Fruit fly (Drosophila melanogaster) whole organism, embryonic: ENCODE measurements around the gene CG9737.
A peak's percentile ranks its signal among the peaks of the same experiment; 100 is the strongest.

Experiments
- Atf6 ChIP-seq: fragments of 200-800 bp; sonication (Bioruptor generic); IDR thresholded peaks from 2 replicates; pipeline ENCODE4 v1.3.6; 2022; ENCODE audit warnings: missing biosample characterization, missing genetic modification characterization
- BEAF-32 ChIP-seq: fragments of 200-800 bp; sonication (Bioruptor generic); optimal IDR thresholded peaks from 3 replicates; lab custom pipeline; 2017; ENCODE audit warnings: missing biosample characterization, missing genetic modification characterization, mild to moderate bottlenecking, moderate library complexity, missing genetic modification reagents
- CG10321 ChIP-seq: fragments of 200-800 bp; sonication (Bioruptor generic); IDR thresholded peaks from 2 replicates; pipeline ENCODE4 v1.3.6; 2022; ENCODE audit warnings: missing biosample characterization, missing genetic modification characterization
- CG11504 ChIP-seq: fragments of 200-800 bp; sonication (Bioruptor generic); optimal IDR thresholded peaks from 3 replicates; lab custom pipeline; 2019; ENCODE audit warnings: missing biosample characterization, mild to moderate bottlenecking, missing genetic modification characterization, moderate library complexity
- CG11695 ChIP-seq: fragments of 200-800 bp; sonication (Bioruptor generic); IDR thresholded peaks from 3 replicates; pipeline ENCODE4 v1.3.6; 2022; ENCODE audit warnings: missing biosample characterization, missing genetic modification characterization
- CG11696 ChIP-seq: fragments of 200-800 bp; sonication (Bioruptor generic); IDR thresholded peaks from 2 replicates; pipeline ENCODE4 v1.3.6; 2022; ENCODE audit warnings: missing biosample characterization, missing genetic modification characterization
- CG11723 ChIP-seq: fragments of 200-800 bp; sonication (Bioruptor generic); optimal IDR thresholded peaks from 2 replicates; lab custom pipeline; 2017; ENCODE audit warnings: missing biosample characterization, mild to moderate bottlenecking, missing genetic modification characterization
- CG13624 ChIP-seq: fragments of 200-800 bp; sonication (Bioruptor generic); optimal IDR thresholded peaks from 2 replicates; lab custom pipeline; 2016; ENCODE audit warnings: missing biosample characterization, missing genetic modification characterization
- CG15011 ChIP-seq: fragments of 200-800 bp; sonication (Bioruptor generic); optimal IDR thresholded peaks from 3 replicates; lab custom pipeline; 2018; ENCODE audit warnings: missing biosample characterization, mild to moderate bottlenecking, missing genetic modification characterization
- CG15269 ChIP-seq: fragments of 200-800 bp; sonication (Bioruptor generic); optimal IDR thresholded peaks from 2 replicates; lab custom pipeline; 2018; ENCODE audit warnings: missing biosample characterization, mild to moderate bottlenecking, missing genetic modification characterization, moderate library complexity
- CG15696 ChIP-seq: fragments of 200-800 bp; sonication (Bioruptor generic); optimal IDR thresholded peaks from 2 replicates; lab custom pipeline; 2019; ENCODE audit warnings: missing biosample characterization, mild to moderate bottlenecking, missing genetic modification characterization, moderate library complexity
- CG1603 ChIP-seq: fragments of 200-800 bp; sonication (Bioruptor generic); optimal IDR thresholded peaks from 2 replicates; lab custom pipeline; 2019; ENCODE audit warnings: missing biosample characterization, mild to moderate bottlenecking, missing genetic modification characterization, moderate library complexity
- CG16779 ChIP-seq: fragments of 200-800 bp; sonication (Bioruptor generic); IDR thresholded peaks from 2 replicates; pipeline ENCODE4 v1.3.6; 2022; ENCODE audit warnings: missing biosample characterization, missing genetic modification characterization
- CG3281 ChIP-seq: fragments of 200-800 bp; sonication (Bioruptor generic); optimal IDR thresholded peaks from 3 replicates; lab custom pipeline; 2017; ENCODE audit warnings: missing biosample characterization, mild to moderate bottlenecking, missing genetic modification characterization
- CG34376 ChIP-seq: fragments of 200-800 bp; sonication (Bioruptor generic); optimal IDR thresholded peaks from 2 replicates; lab custom pipeline; 2018; ENCODE audit warnings: missing biosample characterization, mild to moderate bottlenecking, missing genetic modification characterization
- CG4360 ChIP-seq: fragments of 200-800 bp; sonication (Bioruptor generic); IDR thresholded peaks from 2 replicates; pipeline ENCODE4 v1.3.6; 2022; ENCODE audit warnings: missing biosample characterization, missing genetic modification characterization
- CG5953 ChIP-seq: fragments of 200-800 bp; sonication (Bioruptor generic); IDR thresholded peaks from 2 replicates; pipeline ENCODE4 v1.3.6; 2022; ENCODE audit warnings: missing biosample characterization, missing genetic modification characterization
- CG6654 ChIP-seq: fragments of 200-800 bp; sonication (Bioruptor generic); optimal IDR thresholded peaks from 2 replicates; lab custom pipeline; 2017; ENCODE audit warnings: missing biosample characterization, mild to moderate bottlenecking, missing genetic modification characterization
- CG8944 ChIP-seq: fragments of 200-800 bp; sonication (Bioruptor generic); optimal IDR thresholded peaks from 3 replicates; lab custom pipeline; 2016; ENCODE audit warnings: missing biosample characterization, missing genetic modification characterization
- CG9437 ChIP-seq: fragments of 200-800 bp; sonication (Bioruptor generic); optimal IDR thresholded peaks from 2 replicates; lab custom pipeline; 2018; ENCODE audit warnings: missing biosample characterization, mild to moderate bottlenecking, missing genetic modification characterization
- CoRest ChIP-seq: fragments of 200-800 bp; sonication (Bioruptor generic); optimal IDR thresholded peaks from 3 replicates; lab custom pipeline; 2018; ENCODE audit warnings: missing biosample characterization, mild to moderate bottlenecking, missing genetic modification characterization, moderate library complexity
- D ChIP-seq, 2 experiments: fragments of 200-800 bp in 1 of 2; fragments of >200 bp in 1 of 2; sonication (Bioruptor generic) in 1 of 2; optimal IDR thresholded peaks; 2 replicates in 1 of 2; 3 replicates in 1 of 2; lab custom pipeline; 2017; ENCODE audit warnings: mild to moderate bottlenecking in 1 of 2, missing biosample characterization in 1 of 2, missing genetic modification characterization in 1 of 2, missing genetic modification reagents in 1 of 2
- Doc3 ChIP-seq: fragments of 200-800 bp; sonication (Bioruptor generic); IDR thresholded peaks from 3 replicates; pipeline ENCODE4 v1.3.6; 2022; ENCODE audit warnings: missing biosample characterization, missing genetic modification characterization; ENCODE audit not compliant: partially characterized antibody
- Dp ChIP-seq: fragments of 200-800 bp; sonication (Bioruptor generic); optimal IDR thresholded peaks from 2 replicates; lab custom pipeline; 2018; ENCODE audit warnings: missing biosample characterization, mild to moderate bottlenecking, missing genetic modification characterization, moderate library complexity
- Dref ChIP-seq: fragments of 200-800 bp; sonication (Bioruptor generic); IDR thresholded peaks from 2 replicates; pipeline ENCODE4 v1.3.6; 2022; ENCODE audit warnings: missing biosample characterization, missing genetic modification characterization
- Ets97D ChIP-seq: fragments of 200-800 bp; sonication (Bioruptor generic); optimal IDR thresholded peaks from 3 replicates; lab custom pipeline; 2016; ENCODE audit warnings: missing biosample characterization, missing genetic modification characterization
- Gug ChIP-seq: fragments of 200-800 bp; sonication (Bioruptor generic); IDR thresholded peaks from 4 replicates; pipeline ENCODE4 v1.3.6; 2022; ENCODE audit warnings: missing biosample characterization, missing genetic modification characterization
- HLH4C ChIP-seq: fragments of 200-800 bp; sonication (Bioruptor generic); IDR thresholded peaks from 3 replicates; pipeline ENCODE4 v1.3.6; 2022; ENCODE audit warnings: missing biosample characterization, missing genetic modification characterization; ENCODE audit not compliant: partially characterized antibody
- HmgZ ChIP-seq: fragments of 200-800 bp; sonication (Bioruptor generic); optimal IDR thresholded peaks from 2 replicates; lab custom pipeline; 2018; ENCODE audit warnings: missing biosample characterization, mild to moderate bottlenecking, missing genetic modification characterization
- Kr ChIP-seq: fragments of 200-800 bp; sonication (Bioruptor generic); optimal IDR thresholded peaks from 2 replicates; lab custom pipeline; 2017; ENCODE audit warnings: missing biosample characterization, mild to moderate bottlenecking, missing genetic modification characterization
- Med ChIP-seq: fragments of 200-800 bp; sonication (Bioruptor generic); peaks from one replicate; lab custom pipeline; 2016; ENCODE audit warnings: missing biosample characterization, missing genetic modification characterization, mild to moderate bottlenecking, inconsistent platforms, moderate library complexity
- Oaz ChIP-seq: fragments of 200-800 bp; sonication (Bioruptor generic); IDR thresholded peaks from 2 replicates; pipeline ENCODE4 v1.3.6; 2022; ENCODE audit warnings: missing biosample characterization, missing genetic modification characterization
- Sox102F ChIP-seq: fragments of 200-800 bp; sonication (Bioruptor generic); optimal IDR thresholded peaks from 2 replicates; lab custom pipeline; 2018; ENCODE audit warnings: missing biosample characterization, mild to moderate bottlenecking, missing genetic modification characterization, moderate library complexity
- ab ChIP-seq: fragments of 200-800 bp; sonication (Bioruptor generic); optimal IDR thresholded peaks from 2 replicates; lab custom pipeline; 2016; ENCODE audit warnings: missing biosample characterization, missing genetic modification characterization
- ac ChIP-seq: fragments of 200-800 bp; sonication (Bioruptor generic); optimal IDR thresholded peaks from 3 replicates; lab custom pipeline; 2017; ENCODE audit warnings: missing biosample characterization, mild to moderate bottlenecking, missing genetic modification characterization
- bab2 ChIP-seq: fragments of 200-800 bp; sonication (Bioruptor generic); optimal IDR thresholded peaks from 2 replicates; lab custom pipeline; 2016; ENCODE audit warnings: missing biosample characterization, missing genetic modification characterization
- btn ChIP-seq: fragments of 200-800 bp; sonication (Bioruptor generic); optimal IDR thresholded peaks from 2 replicates; lab custom pipeline; 2016; ENCODE audit warnings: missing biosample characterization, missing genetic modification characterization
- cad ChIP-seq: fragments of >200 bp; optimal IDR thresholded peaks from 2 replicates; lab custom pipeline; 2017; ENCODE audit warnings: missing biosample characterization, missing genetic modification characterization
- corto ChIP-seq: fragments of 200-800 bp; sonication (Bioruptor generic); optimal IDR thresholded peaks from 2 replicates; lab custom pipeline; 2016; ENCODE audit warnings: missing biosample characterization, mild to moderate bottlenecking, missing genetic modification characterization, moderate library complexity
- croc ChIP-seq: fragments of 200-800 bp; sonication (Bioruptor generic); conservative IDR thresholded peaks from 3 replicates; pipeline ENCODE4 v1.3.6; 2022; ENCODE audit warnings: missing biosample characterization, missing genetic modification characterization
- dpn ChIP-seq, 2 experiments: fragments of 200-800 bp; sonication (Bioruptor generic); optimal IDR thresholded peaks; 3 replicates each; lab custom pipeline; 2016; ENCODE audit warnings: missing biosample characterization in 2 of 2, missing genetic modification characterization in 2 of 2
- eyg ChIP-seq: fragments of 200-800 bp; sonication (Bioruptor generic); optimal IDR thresholded peaks from 3 replicates; lab custom pipeline; 2016; ENCODE audit warnings: missing biosample characterization, missing genetic modification characterization
- grn ChIP-seq: fragments of 200-800 bp; sonication (Bioruptor generic); optimal IDR thresholded peaks from 3 replicates; lab custom pipeline; 2017; ENCODE audit warnings: missing biosample characterization, missing genetic modification characterization
- hb ChIP-seq: fragments of 200-800 bp; sonication (Bioruptor generic); IDR thresholded peaks from 3 replicates; pipeline ENCODE4 v1.3.6; 2022; ENCODE audit warnings: missing biosample characterization, missing genetic modification characterization; ENCODE audit not compliant: partially characterized antibody
- inv ChIP-seq: fragments of 200-800 bp; sonication (Bioruptor generic); IDR thresholded peaks from 2 replicates; pipeline ENCODE4 v1.3.6; 2022; ENCODE audit warnings: missing biosample characterization, missing genetic modification characterization; ENCODE audit not compliant: partially characterized antibody
- lilli ChIP-seq: fragments of 200-800 bp; sonication (Bioruptor generic); optimal IDR thresholded peaks from 3 replicates; lab custom pipeline; 2016; ENCODE audit warnings: missing biosample characterization, missing genetic modification characterization
- maf-S ChIP-seq: fragments of 200-800 bp; sonication (Bioruptor generic); optimal IDR thresholded peaks from 2 replicates; lab custom pipeline; 2016; ENCODE audit warnings: missing biosample characterization, missing genetic modification characterization
- sima ChIP-seq: fragments of 200-800 bp; sonication (Bioruptor generic); optimal IDR thresholded peaks from 2 replicates; lab custom pipeline; 2016; ENCODE audit warnings: missing biosample characterization, missing genetic modification characterization
- sr ChIP-seq: fragments of 200-800 bp; sonication (Bioruptor generic); IDR thresholded peaks from 3 replicates; pipeline ENCODE4 v1.3.6; 2022; ENCODE audit warnings: missing biosample characterization, missing genetic modification characterization
- zf30C ChIP-seq: fragments of 200-800 bp; sonication (Bioruptor generic); optimal IDR thresholded peaks from 3 replicates; lab custom pipeline; 2018; ENCODE audit warnings: missing biosample characterization, mild to moderate bottlenecking, missing genetic modification characterization

The CG9737 gene

dm6 chr3R:30204004-30204603 lies 39.0 kb downstream of the CG9737 start (continued):
- TF ChIP-seq ac (GFP tag; lab: Kevin White, UChicago), result no peak
- peak; percentile 18 for TF ChIP-seq CG34376 (GFP tag; lab: Kevin White, UChicago)
- no peak for TF ChIP-seq Sox102F
- TF ChIP-seq eyg, result no peak
- no peak for TF ChIP-seq hb (GFP tag; lab: Robert Waterston, UW)
- no peak for TF ChIP-seq Dref
- TF ChIP-seq grn (GFP tag; lab: Kevin White, UChicago), result peak; percentile 94
- no peak for TF ChIP-seq sr (GFP tag; lab: Robert Waterston, UW)
- TF ChIP-seq HmgZ (tag; lab: Kevin White, UChicago), result peak; percentile 16
- no peak for TF ChIP-seq cad
- TF ChIP-seq CG15696 (tag; lab: Kevin White, UChicago), result no peak
- 0 out of 3 replicates have a peak, but pooled peaks have one; percentile 8 for TF ChIP-seq HLH4C (GFP tag; lab: Robert Waterston, UW)
- no peak for TF ChIP-seq corto (GFP tag; lab: Kevin White, UChicago)
- no peak for TF ChIP-seq CG8944 (GFP tag; lab: Kevin White, UChicago)
- TF ChIP-seq CG4360, result 0 out of 2 replicates have a peak, but pooled peaks have one; percentile 7
- TF ChIP-seq inv (GFP tag; lab: Robert Waterston, UW), result no peak
- TF ChIP-seq Oaz, result no peak
- TF ChIP-seq Kr, result no peak
- 0 out of 2 replicates have a peak, but pooled peaks have one; percentile 11 for TF ChIP-seq CG5953
- TF ChIP-seq dpn (GFP tag; optimal IDR thresholded peaks at IDR 0.05; lab: Kevin White, UChicago), result no peak
- no peak for TF ChIP-seq CG15269 (tag; lab: Kevin White, UChicago)
- no peak for TF ChIP-seq zf30C (GFP tag; lab: Kevin White, UChicago)
- TF ChIP-seq CG11723, result no peak
- TF ChIP-seq CoRest, result no peak
- no peak for TF ChIP-seq Gug (GFP tag; lab: Robert Waterston, UW)
- no peak for TF ChIP-seq CG11696
- no peak for TF ChIP-seq bab2 (GFP tag; lab: Kevin White, UChicago)
- peak; percentile 79 for TF ChIP-seq Med
- TF ChIP-seq CG6654 (GFP tag; lab: Kevin White, UChicago), result no peak
- TF ChIP-seq sima (GFP tag; lab: Kevin White, UChicago), result no peak
- no peak for TF ChIP-seq Dp
- TF ChIP-seq CG15011 (GFP tag; lab: Kevin White, UChicago), result no peak
- no peak for TF ChIP-seq Doc3 (GFP tag; lab: Robert Waterston, UW)
- no peak for TF ChIP-seq D (optimal IDR thresholded peaks at IDR 0.05; lab: Kevin White, UChicago)
- TF ChIP-seq D (GFP tag; optimal IDR thresholded peaks at IDR 0.05; lab: Kevin White, UChicago), result no peak
- 0 out of 2 replicates have a peak, but pooled peaks have one; percentile 10 for TF ChIP-seq Atf6 (GFP tag; lab: Robert Waterston, UW)
- TF ChIP-seq maf-S (GFP tag; lab: Kevin White, UChicago), result no peak
- TF ChIP-seq CG1603 (tag; lab: Kevin White, UChicago), result no peak
- no peak for TF ChIP-seq CG11504 (tag; lab: Kevin White, UChicago)
- TF ChIP-seq lilli (GFP tag; lab: Kevin White, UChicago), result no peak
- TF ChIP-seq btn, result no peak
- TF ChIP-seq CG9437, result no peak
- no peak for TF ChIP-seq CG11695 (GFP tag; lab: Robert Waterston, UW)
- TF ChIP-seq Ets97D (GFP tag; lab: Kevin White, UChicago), result no peak
- TF ChIP-seq CG16779, result no peak
- no peak for TF ChIP-seq BEAF-32 (GFP tag; lab: Kevin White, UChicago)
- TF ChIP-seq CG13624 (GFP tag; lab: Kevin White, UChicago), result no peak
- TF ChIP-seq CG3281 (GFP tag; lab: Kevin White, UChicago), result no peak
- no peak for TF ChIP-seq CG10321 (GFP tag; lab: Robert Waterston, UW)
- TF ChIP-seq ab (GFP tag; lab: Kevin White, UChicago), result no peak
- TF ChIP-seq croc (GFP tag; lab: Robert Waterston, UW), result no peak
